Fruit fly (Drosophila melanogaster) Kc167 (cell line): ENCODE data around the gene CG6195.

Experiments used
- h ChIP-seq: fragments of >200 bp; optimal IDR thresholded peaks from 3 replicates; lab custom pipeline; 2018; ENCODE audit warnings: missing external identifiers
- psq ChIP-seq: fragments of >200 bp; optimal IDR thresholded peaks from 2 replicates; lab custom pipeline; 2017; ENCODE audit warnings: missing external identifiers

DNA sequence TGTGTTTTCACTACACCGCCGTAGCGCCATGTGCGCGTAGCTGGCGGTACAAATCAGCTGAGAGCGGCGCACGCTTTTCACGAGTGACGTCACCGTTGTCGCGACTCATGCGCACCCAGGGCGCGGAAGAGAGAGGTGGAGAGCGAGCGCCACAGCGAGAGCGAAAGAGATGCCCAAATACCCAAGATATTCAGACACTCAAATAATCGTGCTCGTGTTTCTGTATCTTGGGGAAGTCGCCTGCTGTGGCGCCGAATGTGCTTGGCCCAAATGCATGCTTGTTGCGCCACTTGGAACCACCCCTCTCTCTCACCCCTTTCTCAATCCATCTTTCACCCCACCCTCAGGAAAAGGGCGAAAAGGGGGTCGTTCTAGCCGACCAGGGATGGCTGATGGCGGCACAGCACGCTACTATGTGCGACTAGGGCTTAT lies 15.5 kb downstream of the CG6195 start, which contains the start of gene CG6231:
- TF ChIP-seq psq (lab: Kevin White, UChicago) (no peak), h (lab: Kevin White, UChicago) (no peak)
